Fruit fly (Drosophila melanogaster) whole organism, adult: Measurements from ENCODE around the gene CG7739.

Experiments
- CG11617 ChIP-seq: fragments of 200-800 bp; sonication (Bioruptor generic); optimal IDR thresholded peaks from 2 replicates; lab custom pipeline; 2017; ENCODE audit warnings: mild to moderate bottlenecking, missing biosample characterization, missing genetic modification reagents, missing genetic modification characterization
- CG12768 ChIP-seq: fragments of 200-800 bp; sonication (Bioruptor generic); optimal IDR thresholded peaks from 2 replicates; lab custom pipeline; 2017; ENCODE audit warnings: missing biosample characterization, missing genetic modification characterization, mild to moderate bottlenecking, moderate library complexity, missing genetic modification reagents
- CG14711 ChIP-seq: fragments of 200-800 bp; sonication (Bioruptor generic); optimal IDR thresholded peaks from 2 replicates; lab custom pipeline; 2018; ENCODE audit warnings: missing biosample characterization, mild to moderate bottlenecking, missing genetic modification characterization, moderate library complexity
- CG1620 ChIP-seq: fragments of 200-800 bp; sonication (Bioruptor generic); optimal IDR thresholded peaks from 2 replicates; lab custom pipeline; 2016; ENCODE audit warnings: missing biosample characterization, missing genetic modification characterization
- CG33017 ChIP-seq: fragments of 200-800 bp; sonication (Bioruptor generic); optimal IDR thresholded peaks from 2 replicates; lab custom pipeline; 2018; ENCODE audit warnings: missing biosample characterization, mild to moderate bottlenecking, missing genetic modification characterization, moderate library complexity
- CG5204 ChIP-seq: fragments of 200-800 bp; sonication (Bioruptor generic); optimal IDR thresholded peaks from 2 replicates; lab custom pipeline; 2016; ENCODE audit warnings: missing biosample characterization, missing genetic modification characterization
- CG7045 ChIP-seq: fragments of 200-800 bp; sonication (Bioruptor generic); optimal IDR thresholded peaks from 2 replicates; lab custom pipeline; 2017; ENCODE audit warnings: missing biosample characterization, mild to moderate bottlenecking, missing genetic modification characterization
- CG7101 ChIP-seq: fragments of 200-800 bp; sonication (Bioruptor generic); optimal IDR thresholded peaks from 2 replicates; lab custom pipeline; 2018; ENCODE audit warnings: missing biosample characterization, mild to moderate bottlenecking, missing genetic modification characterization, moderate library complexity
- Clk ChIP-seq: fragments of 200-800 bp; sonication (Bioruptor generic); optimal IDR thresholded peaks from 2 replicates; lab custom pipeline; 2017; ENCODE audit warnings: missing biosample characterization, missing genetic modification characterization
- Crg-1 ChIP-seq: fragments of 200-800 bp; sonication (Bioruptor generic); optimal IDR thresholded peaks from 2 replicates; lab custom pipeline; 2016; ENCODE audit warnings: missing biosample characterization, missing genetic modification characterization
- Hr96 ChIP-seq: fragments of 200-800 bp; sonication (Bioruptor generic); optimal IDR thresholded peaks from 2 replicates; lab custom pipeline; 2016; ENCODE audit warnings: missing biosample characterization, missing genetic modification characterization
- Mnt ChIP-seq: fragments of 200-800 bp; sonication (Bioruptor generic); optimal IDR thresholded peaks from 2 replicates; lab custom pipeline; 2016; ENCODE audit warnings: missing biosample characterization, mild to moderate bottlenecking, missing genetic modification characterization
- bab1 ChIP-seq: fragments of 200-800 bp; sonication (Bioruptor generic); optimal IDR thresholded peaks from 3 replicates; lab custom pipeline; 2019; ENCODE audit warnings: missing biosample characterization, mild to moderate bottlenecking, missing genetic modification characterization, moderate library complexity
- cic ChIP-seq: fragments of 200-800 bp; sonication (Bioruptor generic); optimal IDR thresholded peaks from 2 replicates; lab custom pipeline; 2017; ENCODE audit warnings: missing biosample characterization, mild to moderate bottlenecking, missing genetic modification characterization, moderate library complexity
- cnc ChIP-seq, 2 experiments: fragments of >200 bp; optimal IDR thresholded peaks; 2 replicates each; lab custom pipeline; 2017
- kay ChIP-seq: fragments of 200-800 bp; sonication (Bioruptor generic); peaks from one replicate; lab custom pipeline; 2016; ENCODE audit warnings: missing biosample characterization, missing genetic modification characterization, borderline replicate concordance
- ovo ChIP-seq: fragments of 200-800 bp; sonication (Bioruptor generic); optimal IDR thresholded peaks from 2 replicates; lab custom pipeline; 2016; ENCODE audit warnings: missing biosample characterization, missing genetic modification characterization
- pad ChIP-seq: fragments of 200-800 bp; sonication (Bioruptor generic); optimal IDR thresholded peaks from 3 replicates; lab custom pipeline; 2017; ENCODE audit warnings: missing biosample characterization, missing genetic modification characterization, mild to moderate bottlenecking, moderate library complexity, missing genetic modification reagents
- tj ChIP-seq: fragments of 200-800 bp; sonication (Bioruptor generic); optimal IDR thresholded peaks from 3 replicates; lab custom pipeline; 2017; ENCODE audit warnings: missing biosample characterization, mild to moderate bottlenecking, missing genetic modification characterization, moderate library complexity
- toe ChIP-seq: fragments of 200-800 bp; sonication (Bioruptor generic); optimal IDR thresholded peaks from 2 replicates; lab custom pipeline; 2016; ENCODE audit warnings: missing biosample characterization, missing genetic modification characterization

CG7739 gene

DNA sequence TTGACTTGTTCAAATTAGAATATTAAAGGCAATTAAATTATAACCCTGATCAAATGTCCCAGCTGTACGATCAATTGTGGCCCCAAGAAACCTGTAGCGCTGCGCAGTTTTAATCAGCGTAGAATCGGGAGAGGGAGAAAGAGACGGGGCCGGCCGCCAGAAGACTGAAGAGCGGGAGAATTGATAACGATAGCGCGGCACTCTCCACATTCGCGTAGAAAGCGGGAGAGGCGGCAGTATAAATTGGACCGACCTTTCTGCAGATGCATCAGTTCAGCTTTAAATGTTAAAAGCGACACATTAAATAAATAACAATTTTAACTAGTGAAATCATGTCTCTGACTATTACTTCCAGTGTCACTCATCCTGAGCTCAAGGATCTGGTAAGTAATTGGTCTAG is 52.1 kb downstream of the CG7739 start, which contains the start of gene MsrA:
TSS of gene MsrA (plus strand) at position 266 of the 400 bp plus-strand sequence.
- peak; percentile 20 for TF ChIP-seq CG7101
- no peak for TF ChIP-seq cnc (optimal IDR thresholded peaks at IDR 0.05; lab: Kevin White, UChicago)
- no peak for TF ChIP-seq CG1620 (GFP tag; lab: Kevin White, UChicago)
- TF ChIP-seq CG33017 (tag; lab: Kevin White, UChicago): peak; percentile 12
- peak; percentile 80 for TF ChIP-seq tj (GFP tag; lab: Kevin White, UChicago)
- TF ChIP-seq CG7045 (GFP tag; lab: Kevin White, UChicago): no peak
- no peak for TF ChIP-seq CG11617 (GFP tag; lab: Kevin White, UChicago)
- no peak for TF ChIP-seq pad (GFP tag; lab: Kevin White, UChicago)
- no peak for TF ChIP-seq Crg-1 (GFP tag; lab: Kevin White, UChicago)
- peak; percentile 31 for TF ChIP-seq kay (GFP tag; lab: Kevin White, UChicago)
- no peak for TF ChIP-seq Clk (GFP tag; lab: Kevin White, UChicago)
- TF ChIP-seq Mnt: peak; percentile 51
- TF ChIP-seq CG14711 (tag; lab: Kevin White, UChicago): no peak
- no peak for TF ChIP-seq toe
- TF ChIP-seq bab1 (GFP tag; lab: Kevin White, UChicago): peak; percentile 36
- TF ChIP-seq ovo (GFP tag; lab: Kevin White, UChicago): no peak
- TF ChIP-seq CG5204: no peak
- peak; percentile 49 for TF ChIP-seq cic (GFP tag; lab: Kevin White, UChicago)
- peak; percentile 2 for TF ChIP-seq Hr96 (GFP tag; lab: Kevin White, UChicago)
- TF ChIP-seq CG12768: no peak
